Fruit fly (Drosophila melanogaster) S2 (cell line): ENCODE measurements around the gene Gp93.

Source experiments
- CG8478 ChIP-seq: fragments of >200 bp; optimal IDR thresholded peaks from 2 replicates; lab custom pipeline; 2018
- CTCF ChIP-seq, 2 experiments: fragments of >200 bp; optimal IDR thresholded peaks; 2 replicates each; lab custom pipeline; 2018

DNA sequence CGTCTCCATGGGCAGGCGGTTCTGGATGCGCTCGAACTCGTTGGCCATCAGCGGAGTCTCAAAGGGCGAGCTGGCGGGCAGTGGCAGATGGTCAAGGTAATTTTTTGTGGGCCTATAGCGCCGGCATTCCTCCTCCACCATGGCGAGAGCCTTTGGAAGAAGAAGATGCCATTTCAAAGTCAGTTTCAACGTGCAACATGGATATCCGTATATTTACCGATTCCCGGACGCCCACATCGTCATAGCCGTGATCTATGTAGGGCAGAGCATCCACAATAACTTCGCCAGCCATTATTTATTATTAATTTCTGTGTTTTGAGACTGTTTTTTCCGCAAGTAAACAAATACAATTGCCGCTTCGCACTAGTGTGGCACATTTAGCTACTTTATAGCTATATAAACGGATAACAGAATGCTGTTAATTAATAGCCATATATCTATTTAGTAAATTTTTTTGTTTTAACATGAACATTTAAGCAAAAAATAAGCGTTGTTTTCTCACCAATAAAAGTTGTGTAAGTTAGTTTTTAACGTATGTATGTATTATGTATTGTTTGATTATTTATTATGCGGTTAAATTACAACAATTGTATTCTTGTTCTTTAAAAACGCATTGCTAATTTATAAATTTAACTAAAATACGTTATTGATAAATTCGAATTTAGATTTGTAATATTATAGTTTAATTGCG is 26.4 kb upstream of the Gp93 start, which contains the start of gene BCAS2:
- TF ChIP-seq CG8478 (lab: Kevin White, UChicago) (no peak), CTCF (optimal IDR thresholded peaks at IDR 0.05; lab: Kevin White, UChicago) (no peak)
